Fruit fly (Drosophila melanogaster) whole organism, prepupa: ENCODE results near the gene Gr36c.

Experiments used
- Blimp-1 ChIP-seq: fragments of 200-800 bp; sonication (Bioruptor generic); optimal IDR thresholded peaks from 3 replicates; lab custom pipeline; 2017; ENCODE audit warnings: missing biosample characterization, missing genetic modification characterization, mild to moderate bottlenecking, moderate library complexity, missing genetic modification reagents
- CG10631 ChIP-seq: fragments of 200-800 bp; sonication (Bioruptor generic); optimal IDR thresholded peaks from 2 replicates; lab custom pipeline; 2016; ENCODE audit warnings: missing biosample characterization, missing genetic modification characterization
- CG10669 ChIP-seq: fragments of 200-800 bp; sonication (Bioruptor generic); optimal IDR thresholded peaks from 3 replicates; lab custom pipeline; 2018; ENCODE audit warnings: missing biosample characterization, mild to moderate bottlenecking, missing genetic modification characterization, moderate library complexity
- CG11294 ChIP-seq: fragments of 200-800 bp; sonication (Bioruptor generic); IDR thresholded peaks from 2 replicates; pipeline ENCODE4 v1.3.6; 2022; ENCODE audit warnings: missing biosample characterization, missing genetic modification characterization
- CG3919 ChIP-seq: fragments of 200-800 bp; sonication (Bioruptor generic); optimal IDR thresholded peaks from 3 replicates; lab custom pipeline; 2016; ENCODE audit warnings: missing biosample characterization, missing genetic modification characterization
- CG6276 ChIP-seq: fragments of 200-800 bp; sonication (Bioruptor generic); optimal IDR thresholded peaks from 2 replicates; lab custom pipeline; 2017; ENCODE audit warnings: missing biosample characterization, mild to moderate bottlenecking, missing genetic modification characterization
- CG6808 ChIP-seq: fragments of 200-800 bp; sonication (Bioruptor generic); optimal IDR thresholded peaks from 3 replicates; lab custom pipeline; 2017; ENCODE audit warnings: missing biosample characterization, missing genetic modification characterization, mild to moderate bottlenecking, moderate library complexity, missing genetic modification reagents
- CG6854 ChIP-seq: fragments of 200-800 bp; sonication (Bioruptor generic); optimal IDR thresholded peaks from 2 replicates; lab custom pipeline; 2017; ENCODE audit warnings: missing biosample characterization, mild to moderate bottlenecking, missing genetic modification characterization
- CG8119 ChIP-seq: fragments of 200-800 bp; sonication (Bioruptor generic); IDR thresholded peaks from 3 replicates; pipeline ENCODE4 v1.3.6; 2022; ENCODE audit warnings: missing biosample characterization, missing genetic modification characterization
- CG8319 ChIP-seq: fragments of 200-800 bp; sonication (Bioruptor generic); optimal IDR thresholded peaks from 3 replicates; lab custom pipeline; 2016; ENCODE audit warnings: missing biosample characterization, missing genetic modification characterization
- Eip75B ChIP-seq: fragments of 200-800 bp; sonication (Bioruptor generic); optimal IDR thresholded peaks from 3 replicates; lab custom pipeline; 2016; ENCODE audit warnings: missing biosample characterization, missing genetic modification characterization
- Eip78C ChIP-seq: fragments of 200-800 bp; sonication (Bioruptor generic); peaks from one replicate; lab custom pipeline; 2016; ENCODE audit warnings: missing biosample characterization, missing genetic modification characterization
- Eip93F ChIP-seq: fragments of 200-800 bp; sonication (Bioruptor generic); optimal IDR thresholded peaks from 2 replicates; lab custom pipeline; 2016; ENCODE audit warnings: missing biosample characterization, mild to moderate bottlenecking, missing genetic modification characterization
- Hr4 ChIP-seq: fragments of 200-800 bp; sonication (Bioruptor generic); optimal IDR thresholded peaks from 3 replicates; lab custom pipeline; 2016; ENCODE audit warnings: missing biosample characterization, missing genetic modification characterization
- Lpt ChIP-seq: fragments of 200-800 bp; sonication (Bioruptor generic); optimal IDR thresholded peaks from 3 replicates; lab custom pipeline; 2016; ENCODE audit warnings: missing biosample characterization, missing genetic modification characterization
- OdsH ChIP-seq: fragments of 200-800 bp; sonication (Bioruptor generic); optimal IDR thresholded peaks from 3 replicates; lab custom pipeline; 2016; ENCODE audit warnings: missing biosample characterization, missing genetic modification characterization
- Sox102F ChIP-seq: fragments of 200-800 bp; sonication (Bioruptor generic); optimal IDR thresholded peaks from 2 replicates; lab custom pipeline; 2016; ENCODE audit warnings: missing biosample characterization, mild to moderate bottlenecking, missing genetic modification characterization
- Sox14 ChIP-seq: fragments of 200-800 bp; sonication (Bioruptor generic); optimal IDR thresholded peaks from 3 replicates; lab custom pipeline; 2016; ENCODE audit warnings: missing biosample characterization, missing genetic modification characterization
- acj6 ChIP-seq: fragments of 200-800 bp; sonication (Bioruptor generic); optimal IDR thresholded peaks from 3 replicates; lab custom pipeline; 2016; ENCODE audit warnings: missing biosample characterization, missing genetic modification characterization
- cyc ChIP-seq: fragments of 200-800 bp; sonication (Bioruptor generic); optimal IDR thresholded peaks from 3 replicates; lab custom pipeline; 2016; ENCODE audit warnings: missing biosample characterization, missing genetic modification characterization
- esn ChIP-seq: fragments of 200-800 bp; sonication (Bioruptor generic); optimal IDR thresholded peaks from 2 replicates; lab custom pipeline; 2016; ENCODE audit warnings: missing biosample characterization, mild to moderate bottlenecking, missing genetic modification characterization, moderate library complexity
- fd59A ChIP-seq: fragments of 200-800 bp; sonication (Bioruptor generic); optimal IDR thresholded peaks from 2 replicates; lab custom pipeline; 2017; ENCODE audit warnings: missing biosample characterization, mild to moderate bottlenecking, missing genetic modification characterization, missing genetic modification reagents
- fkh ChIP-seq: fragments of 200-800 bp; sonication (Bioruptor generic); optimal IDR thresholded peaks from 3 replicates; lab custom pipeline; 2017; ENCODE audit warnings: missing biosample characterization, mild to moderate bottlenecking, missing genetic modification characterization, moderate library complexity
- lz ChIP-seq: fragments of 200-800 bp; sonication (Bioruptor generic); optimal IDR thresholded peaks from 3 replicates; lab custom pipeline; 2016; ENCODE audit warnings: missing biosample characterization, missing genetic modification characterization
- salr ChIP-seq, 2 experiments: fragments of 200-800 bp; sonication (Bioruptor generic); optimal IDR thresholded peaks; 3 replicates each; lab custom pipeline; 2016 to 2018; ENCODE audit warnings: missing biosample characterization in 2 of 2, missing genetic modification characterization in 2 of 2, mild to moderate bottlenecking in 1 of 2
- spab ChIP-seq: fragments of 200-800 bp; sonication (Bioruptor generic); optimal IDR thresholded peaks from 2 replicates; lab custom pipeline; 2017; ENCODE audit warnings: missing biosample characterization, mild to moderate bottlenecking, missing genetic modification characterization, missing genetic modification reagents
- ss ChIP-seq, 2 experiments: fragments of 200-800 bp; sonication (Bioruptor generic); optimal IDR thresholded peaks; 2 replicates in 1 of 2; 3 replicates in 1 of 2; lab custom pipeline; 2017 to 2018; ENCODE audit warnings: mild to moderate bottlenecking in 2 of 2, missing biosample characterization in 2 of 2, missing genetic modification characterization in 2 of 2, moderate library complexity in 1 of 2
- svp ChIP-seq: fragments of 200-800 bp; sonication (Bioruptor generic); peaks from one replicate; lab custom pipeline; 2016; ENCODE audit warnings: missing biosample characterization, missing genetic modification characterization
- topi ChIP-seq: fragments of 200-800 bp; sonication (Bioruptor generic); optimal IDR thresholded peaks from 3 replicates; lab custom pipeline; 2016; ENCODE audit warnings: missing biosample characterization, missing genetic modification characterization
- vri ChIP-seq: fragments of 200-800 bp; sonication (Bioruptor generic); optimal IDR thresholded peaks from 3 replicates; lab custom pipeline; 2016; ENCODE audit warnings: missing biosample characterization, mild to moderate bottlenecking, missing genetic modification characterization

The Gr36c gene

DNA sequence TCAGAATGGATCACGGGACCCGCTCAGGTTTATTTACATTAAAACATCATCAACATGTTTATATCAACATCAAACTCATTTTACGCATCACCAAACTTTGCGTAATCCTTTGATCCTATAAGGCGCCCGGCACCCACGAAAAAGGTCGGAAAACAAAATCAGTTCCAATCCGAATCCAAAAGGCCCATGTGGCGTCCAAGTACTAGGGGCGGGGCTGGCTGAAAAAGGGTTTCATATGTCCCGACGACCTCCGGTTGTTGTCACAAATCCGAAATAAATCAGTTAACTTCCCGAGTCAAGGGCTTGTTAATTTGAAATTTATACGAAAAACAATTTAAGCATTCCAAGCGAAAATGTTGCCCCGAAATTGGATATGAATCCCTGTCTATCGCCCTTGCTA is 43.4 kb downstream of the Gr36c start:
- TF ChIP-seq vri (GFP tag; lab: Kevin White, UChicago) (no peak), CG10669 (GFP tag; lab: Kevin White, UChicago) (no peak), Eip93F (GFP tag; lab: Kevin White, UChicago) (no peak), CG6276 (GFP tag; lab: Kevin White, UChicago) (no peak), cyc (GFP tag; lab: Kevin White, UChicago) (no peak), Sox14 (GFP tag; lab: Kevin White, UChicago) (no peak), Hr4 (no peak), spab (GFP tag; lab: Kevin White, UChicago) (no peak), Lpt (GFP tag; lab: Kevin White, UChicago) (no peak), fkh (GFP tag; lab: Kevin White, UChicago) (no peak), Eip75B (GFP tag; lab: Kevin White, UChicago) (no peak), CG6854 (GFP tag; lab: Kevin White, UChicago) (no peak)

DNA sequence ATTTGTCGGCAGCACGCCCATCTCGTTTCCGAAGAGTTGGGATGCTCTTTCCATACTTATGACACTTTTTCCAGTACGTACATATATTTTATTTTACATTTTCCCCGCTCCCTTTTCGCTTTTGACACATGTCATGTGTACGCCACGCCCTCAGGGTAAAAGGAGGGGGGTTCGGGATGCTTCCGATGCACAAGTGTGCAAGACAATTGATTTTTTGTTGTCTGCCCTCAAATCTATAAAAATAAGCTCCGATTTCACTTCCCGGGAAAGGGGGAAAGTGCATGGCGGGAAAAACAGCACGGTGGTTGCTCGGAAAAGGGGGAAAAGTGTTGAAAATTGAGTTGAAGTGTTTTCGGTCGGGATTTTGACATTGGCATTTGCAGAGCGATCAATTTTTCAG is 47.0 kb downstream of the Gr36c start:
- TF ChIP-seq Eip78C (GFP tag; lab: Kevin White, UChicago): peak; percentile 26
- TF ChIP-seq acj6 (GFP tag; lab: Kevin White, UChicago): no peak

DNA sequence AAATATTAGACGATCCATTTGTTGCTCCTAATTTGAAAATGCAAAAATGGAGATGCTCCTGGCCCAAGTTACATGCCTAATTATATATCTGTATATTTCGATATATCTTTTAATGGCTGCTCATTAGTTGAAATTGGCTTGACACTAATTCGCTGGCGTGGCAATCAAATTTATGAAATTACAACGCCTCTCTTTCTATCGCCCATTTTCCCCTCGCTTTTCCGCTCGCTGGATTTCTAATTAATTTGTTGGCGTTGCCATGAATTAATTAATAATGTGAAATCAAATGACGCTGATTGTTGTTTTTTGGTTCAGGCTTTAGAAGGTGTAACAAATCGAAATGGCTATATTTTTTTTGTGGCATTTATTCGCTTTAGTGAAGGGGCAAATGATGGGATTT is 48.0 kb downstream of the Gr36c start:
- peak; percentile 47 for TF ChIP-seq svp (GFP tag; lab: Kevin White, UChicago)
- no peak for TF ChIP-seq topi (GFP tag; lab: Kevin White, UChicago)
- no peak for TF ChIP-seq lz (GFP tag; lab: Kevin White, UChicago)
- TF ChIP-seq CG6854 (GFP tag; lab: Kevin White, UChicago): no peak
- TF ChIP-seq Eip93F (GFP tag; lab: Kevin White, UChicago): no peak
- TF ChIP-seq, all 60 proteins: peak for 1

DNA sequence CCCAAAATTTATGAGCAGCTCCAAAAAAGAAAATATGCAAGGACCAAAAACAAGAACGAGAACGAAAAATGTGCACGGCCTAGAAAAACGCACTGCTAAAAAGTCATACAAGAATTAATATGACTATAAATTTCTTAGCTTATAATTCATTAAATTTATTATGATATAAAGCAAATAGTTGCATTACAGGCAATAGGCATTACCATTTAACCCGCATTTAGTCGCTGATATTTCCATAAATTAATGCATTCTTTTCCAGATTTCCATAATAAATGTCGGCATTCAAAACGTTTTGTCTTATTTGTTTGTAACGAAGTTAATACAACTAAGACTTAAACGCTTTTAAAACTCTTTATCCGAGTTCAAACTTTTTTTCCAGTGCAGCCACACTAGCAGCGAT is 49.3 kb downstream of the Gr36c start:
- TF ChIP-seq ss (GFP tag; optimal IDR thresholded peaks at IDR 0.05; lab: Kevin White, UChicago) (no peak), CG11294 (GFP tag; lab: Robert Waterston, UW) (no peak), CG6808 (GFP tag; lab: Kevin White, UChicago) (no peak), fkh (GFP tag; lab: Kevin White, UChicago) (no peak), fd59A (GFP tag; lab: Kevin White, UChicago) (no peak), salr (GFP tag; optimal IDR thresholded peaks at IDR 0.05; lab: Kevin White, UChicago) (no peak), CG3919 (no peak), spab (GFP tag; lab: Kevin White, UChicago) (no peak), Eip78C (GFP tag; lab: Kevin White, UChicago) (no peak), CG8119 (GFP tag; lab: Robert Waterston, UW) (no peak), Sox102F (no peak), CG10631 (GFP tag; lab: Kevin White, UChicago) (no peak), CG8319 (GFP tag; lab: Kevin White, UChicago) (no peak), Blimp-1 (no peak), OdsH (GFP tag; lab: Kevin White, UChicago) (no peak), esn (GFP tag; lab: Kevin White, UChicago) (no peak)
- TF ChIP-seq, all 60 proteins: peak for 0
